Fruit fly (Drosophila melanogaster) whole organism, embryonic: ENCODE data around the gene CG42759.

Experiments used
- Blimp-1 ChIP-seq: fragments of 200-800 bp; sonication (Bioruptor generic); optimal IDR thresholded peaks from 3 replicates; lab custom pipeline; 2018; ENCODE audit warnings: missing biosample characterization, missing genetic modification characterization, mild to moderate bottlenecking, moderate library complexity, missing genetic modification reagents
- CG10147 ChIP-seq: fragments of 200-800 bp; sonication (Bioruptor generic); optimal IDR thresholded peaks from 2 replicates; lab custom pipeline; 2019; ENCODE audit warnings: missing biosample characterization, mild to moderate bottlenecking, missing genetic modification characterization, moderate library complexity
- CG10959 ChIP-seq: fragments of 200-800 bp; sonication (Bioruptor generic); IDR thresholded peaks from 2 replicates; pipeline ENCODE4 v1.3.6; 2022; ENCODE audit warnings: missing biosample characterization, missing genetic modification characterization
- CG12071 ChIP-seq: fragments of 200-800 bp; sonication (Bioruptor generic); optimal IDR thresholded peaks from 3 replicates; lab custom pipeline; 2018; ENCODE audit warnings: missing biosample characterization, mild to moderate bottlenecking, missing genetic modification characterization
- CG12219 ChIP-seq: fragments of 200-800 bp; sonication (Bioruptor generic); optimal IDR thresholded peaks from 3 replicates; lab custom pipeline; 2018; ENCODE audit warnings: missing biosample characterization, mild to moderate bottlenecking, missing genetic modification characterization
- CG12299 ChIP-seq: fragments of 200-800 bp; sonication (Bioruptor generic); optimal IDR thresholded peaks from 2 replicates; lab custom pipeline; 2018; ENCODE audit warnings: missing biosample characterization, mild to moderate bottlenecking, missing genetic modification characterization
- CG12942 ChIP-seq: fragments of 200-800 bp; sonication (Bioruptor generic); optimal IDR thresholded peaks from 3 replicates; lab custom pipeline; 2016; ENCODE audit warnings: missing biosample characterization, missing genetic modification characterization
- CG13123 ChIP-seq: fragments of 200-800 bp; sonication (Bioruptor generic); optimal IDR thresholded peaks from 2 replicates; lab custom pipeline; 2016; ENCODE audit warnings: missing biosample characterization, missing genetic modification characterization
- CG15073 ChIP-seq: fragments of 200-800 bp; sonication (Bioruptor generic); optimal IDR thresholded peaks from 2 replicates; lab custom pipeline; 2016; ENCODE audit warnings: missing biosample characterization, missing genetic modification characterization
- CG15269 ChIP-seq: fragments of 200-800 bp; sonication (Bioruptor generic); optimal IDR thresholded peaks from 2 replicates; lab custom pipeline; 2018; ENCODE audit warnings: missing biosample characterization, mild to moderate bottlenecking, missing genetic modification characterization, moderate library complexity
- CG1529 ChIP-seq: fragments of 200-800 bp; sonication (Bioruptor generic); optimal IDR thresholded peaks from 3 replicates; lab custom pipeline; 2018; ENCODE audit warnings: missing biosample characterization, missing genetic modification characterization
- CG15601 ChIP-seq: fragments of 200-800 bp; sonication (Bioruptor generic); optimal IDR thresholded peaks from 3 replicates; lab custom pipeline; 2019; ENCODE audit warnings: missing biosample characterization, mild to moderate bottlenecking, missing genetic modification characterization, moderate library complexity
- CG2712 ChIP-seq: fragments of 200-800 bp; optimal IDR thresholded peaks from 3 replicates; lab custom pipeline; 2019; ENCODE audit warnings: missing biosample characterization, mild to moderate bottlenecking, missing genetic modification characterization, moderate library complexity
- CG5245 ChIP-seq: fragments of 200-800 bp; sonication (Bioruptor generic); optimal IDR thresholded peaks from 3 replicates; lab custom pipeline; 2016; ENCODE audit warnings: missing biosample characterization, missing genetic modification characterization
- CG8359 ChIP-seq: fragments of 200-800 bp; sonication (Bioruptor generic); optimal IDR thresholded peaks from 2 replicates; lab custom pipeline; 2017; ENCODE audit warnings: missing biosample characterization, mild to moderate bottlenecking, missing genetic modification characterization, borderline replicate concordance
- D19A ChIP-seq: fragments of 200-800 bp; optimal IDR thresholded peaks from 3 replicates; lab custom pipeline; 2019; ENCODE audit warnings: missing biosample characterization, mild to moderate bottlenecking, missing genetic modification characterization, moderate library complexity
- Drgx ChIP-seq: fragments of 200-800 bp; sonication (Bioruptor generic); IDR thresholded peaks from 2 replicates; pipeline ENCODE4 v1.3.6; 2022; ENCODE audit warnings: missing biosample characterization, missing genetic modification characterization
- Eip74EF ChIP-seq, 2 experiments: fragments of 200-800 bp in 1 of 2; fragments of >200 bp in 1 of 2; sonication (Bioruptor generic) in 1 of 2; optimal IDR thresholded peaks; 2 replicates each; lab custom pipeline; 2017 to 2019; ENCODE audit warnings: missing biosample characterization in 2 of 2, missing genetic modification characterization in 2 of 2, mild to moderate bottlenecking in 1 of 2, moderate library complexity in 1 of 2
- Ets65A ChIP-seq: fragments of 200-800 bp; sonication (Bioruptor generic); peaks from one replicate; lab custom pipeline; 2016; ENCODE audit warnings: missing biosample characterization, missing genetic modification characterization
- Fer1 ChIP-seq: fragments of 200-800 bp; sonication (Bioruptor generic); optimal IDR thresholded peaks from 2 replicates; lab custom pipeline; 2017; ENCODE audit warnings: missing biosample characterization, mild to moderate bottlenecking, missing genetic modification characterization
- GATAe ChIP-seq: fragments of 200-800 bp; sonication (Bioruptor generic); conservative IDR thresholded peaks from 2 replicates; pipeline ENCODE4 v1.3.6; 2022; ENCODE audit warnings: missing biosample characterization, missing genetic modification characterization
- Hand ChIP-seq: fragments of 200-800 bp; sonication (Bioruptor generic); optimal IDR thresholded peaks from 2 replicates; lab custom pipeline; 2017; ENCODE audit warnings: mild to moderate bottlenecking, missing biosample characterization, missing genetic modification reagents, missing genetic modification characterization
- HmgD ChIP-seq: fragments of 200-800 bp; sonication (Bioruptor generic); optimal IDR thresholded peaks from 3 replicates; lab custom pipeline; 2016; ENCODE audit warnings: missing biosample characterization, missing genetic modification characterization
- Max ChIP-seq: fragments of 200-800 bp; sonication (Bioruptor generic); optimal IDR thresholded peaks from 2 replicates; lab custom pipeline; 2016; ENCODE audit warnings: missing biosample characterization, mild to moderate bottlenecking, missing genetic modification characterization
- NC2α ChIP-seq: fragments of 200-800 bp; sonication (Bioruptor generic); optimal IDR thresholded peaks from 2 replicates; lab custom pipeline; 2016; ENCODE audit warnings: missing biosample characterization, missing genetic modification characterization
- PHDP ChIP-seq: fragments of 200-800 bp; sonication (Bioruptor generic); optimal IDR thresholded peaks from 3 replicates; lab custom pipeline; 2018; ENCODE audit warnings: missing biosample characterization, mild to moderate bottlenecking, missing genetic modification characterization, moderate library complexity
- Pdp1 ChIP-seq, 2 experiments: fragments of 200-800 bp; sonication (Bioruptor generic); optimal IDR thresholded peaks; 3 replicates each; lab custom pipeline; 2016; ENCODE audit warnings: missing biosample characterization in 2 of 2, missing genetic modification characterization in 2 of 2, mild to moderate bottlenecking in 1 of 2, moderate library complexity in 1 of 2
- Scr ChIP-seq: fragments of 200-800 bp; sonication (Bioruptor generic); IDR thresholded peaks from 2 replicates; pipeline ENCODE4 v1.3.6; 2022; ENCODE audit warnings: missing biosample characterization, missing genetic modification characterization; ENCODE audit not compliant: partially characterized antibody
- Sry-β ChIP-seq: fragments of 200-800 bp; sonication (Bioruptor generic); optimal IDR thresholded peaks from 2 replicates; lab custom pipeline; 2018; ENCODE audit warnings: missing biosample characterization, mild to moderate bottlenecking, missing genetic modification characterization, moderate library complexity
- Sry-δ ChIP-seq: fragments of 200-800 bp; sonication (Bioruptor generic); optimal IDR thresholded peaks from 2 replicates; lab custom pipeline; 2016; ENCODE audit warnings: missing biosample characterization, missing genetic modification characterization
- Tbp ChIP-seq: fragments of >200 bp; optimal IDR thresholded peaks from 2 replicates; lab custom pipeline; 2018; ENCODE audit warnings: missing biosample characterization, missing genetic modification characterization
- Vsx1 ChIP-seq: fragments of 200-800 bp; sonication (Bioruptor generic); optimal IDR thresholded peaks from 2 replicates; lab custom pipeline; 2017; ENCODE audit warnings: missing biosample characterization, mild to moderate bottlenecking, missing genetic modification characterization, missing genetic modification reagents
- bowl ChIP-seq: fragments of 200-800 bp; sonication (Bioruptor generic); IDR thresholded peaks from 2 replicates; pipeline ENCODE4 v1.3.6; 2022; ENCODE audit warnings: missing biosample characterization, missing genetic modification characterization
- ci ChIP-seq: fragments of 200-800 bp; sonication (Bioruptor generic); IDR thresholded peaks from 3 replicates; pipeline ENCODE4 v1.3.6; 2022; ENCODE audit warnings: missing biosample characterization, missing genetic modification characterization
- ewg ChIP-seq: fragments of 200-800 bp; sonication (Bioruptor generic); optimal IDR thresholded peaks from 3 replicates; lab custom pipeline; 2017; ENCODE audit warnings: mild to moderate bottlenecking, missing biosample characterization, missing genetic modification reagents, missing genetic modification characterization
- fd102C ChIP-seq: fragments of 200-800 bp; sonication (Bioruptor generic); optimal IDR thresholded peaks from 2 replicates; lab custom pipeline; 2018; ENCODE audit warnings: missing biosample characterization, mild to moderate bottlenecking, missing genetic modification characterization, moderate library complexity
- fd3F ChIP-seq: fragments of 200-800 bp; sonication (Bioruptor generic); optimal IDR thresholded peaks from 2 replicates; lab custom pipeline; 2018; ENCODE audit warnings: missing biosample characterization, mild to moderate bottlenecking, missing genetic modification characterization, moderate library complexity
- hbn ChIP-seq: fragments of 200-800 bp; sonication (Bioruptor generic); IDR thresholded peaks from 2 replicates; pipeline ENCODE4 v1.3.6; 2022; ENCODE audit warnings: missing biosample characterization, missing genetic modification characterization; ENCODE audit not compliant: partially characterized antibody
- lola ChIP-seq, 3 experiments: fragments of >200 bp in 2 of 3; fragments of 200-800 bp in 1 of 3; sonication (Bioruptor generic) in 1 of 3; optimal IDR thresholded peaks; 2 replicates each; lab custom pipeline; 2017 to 2019; ENCODE audit warnings: missing biosample characterization in 3 of 3, missing genetic modification characterization in 3 of 3, mild to moderate bottlenecking in 1 of 3, moderate library complexity in 1 of 3
- mirr ChIP-seq: fragments of 200-800 bp; sonication (Bioruptor generic); optimal IDR thresholded peaks from 3 replicates; lab custom pipeline; 2018; ENCODE audit warnings: missing biosample characterization, mild to moderate bottlenecking, missing genetic modification characterization
- otp ChIP-seq: fragments of 200-800 bp; sonication (Bioruptor generic); IDR thresholded peaks from 3 replicates; pipeline ENCODE4, ENCODE4 v1.3.6; 2022; ENCODE audit warnings: missing biosample characterization, missing genetic modification characterization
- pan ChIP-seq, 4 experiments: fragments of >200 bp in 3 of 4; fragments of 200-800 bp in 1 of 4; sonication (Bioruptor generic) in 1 of 4; optimal IDR thresholded peaks in 3 of 4; IDR thresholded peaks in 1 of 4; 2 replicates each; pipeline versions ENCODE4 v1.3.6 to Lab custom; 2017 to 2022; ENCODE audit warnings: missing biosample characterization in 2 of 4, missing genetic modification characterization in 2 of 4, mixed read lengths in 1 of 4
- slbo ChIP-seq: fragments of 200-800 bp; sonication (Bioruptor generic); IDR thresholded peaks from 2 replicates; pipeline ENCODE4 v1.3.6; 2022; ENCODE audit warnings: missing biosample characterization, missing genetic modification characterization
- sug ChIP-seq: fragments of 200-800 bp; optimal IDR thresholded peaks from 2 replicates; lab custom pipeline; 2019; ENCODE audit warnings: missing biosample characterization, mild to moderate bottlenecking, missing genetic modification characterization, moderate library complexity
- tio ChIP-seq: fragments of 200-800 bp; sonication (Bioruptor generic); optimal IDR thresholded peaks from 2 replicates; lab custom pipeline; 2017; ENCODE audit warnings: missing biosample characterization, missing genetic modification characterization, inconsistent platforms
- unc-4 ChIP-seq: fragments of 200-800 bp; sonication (Bioruptor generic); IDR thresholded peaks from 2 replicates; pipeline ENCODE4 v1.3.6; 2022; ENCODE audit warnings: missing biosample characterization, missing genetic modification characterization; ENCODE audit not compliant: partially characterized antibody
- vfl ChIP-seq: fragments of 200-800 bp; sonication (Bioruptor generic); optimal IDR thresholded peaks from 2 replicates; lab custom pipeline; 2016; ENCODE audit warnings: missing biosample characterization, missing genetic modification characterization
- wor ChIP-seq: fragments of 200-800 bp; sonication (Bioruptor generic); IDR thresholded peaks from 2 replicates; pipeline ENCODE4 v1.3.6; 2022; ENCODE audit warnings: missing biosample characterization, missing genetic modification characterization
- zen2 ChIP-seq: fragments of 200-800 bp; sonication (Bioruptor generic); IDR thresholded peaks from 3 replicates; pipeline ENCODE4 v1.3.6; 2022; ENCODE audit warnings: missing biosample characterization, missing genetic modification characterization; ENCODE audit not compliant: partially characterized antibody

CG42759 gene

DNA sequence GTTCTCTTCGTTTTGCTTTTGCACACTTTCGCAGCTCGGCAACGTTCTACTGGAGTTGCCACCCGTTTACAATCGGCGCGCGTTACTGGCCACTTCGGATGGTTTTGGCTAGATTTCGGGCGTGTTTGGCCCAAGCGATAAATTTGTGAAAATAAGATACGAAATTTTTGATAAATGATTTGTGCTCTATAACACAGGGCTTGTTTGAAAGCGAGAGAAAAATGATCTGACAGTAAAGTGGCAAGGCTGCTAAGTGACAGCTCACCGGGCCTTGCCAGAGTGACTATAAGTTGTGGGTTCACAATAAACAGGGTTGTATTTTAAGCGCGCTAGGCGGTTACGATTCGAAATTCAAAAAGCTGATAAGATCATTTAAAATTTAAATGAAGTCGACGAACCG, 32.9 kb upstream of the CG42759 start, which contains the start of gene Fmr1 (continued):
- TF ChIP-seq CG1529 (GFP tag; lab: Kevin White, UChicago) (no peak), Drgx (GFP tag; lab: Robert Waterston, UW) (no peak), Ets65A (GFP tag; lab: Kevin White, UChicago) (peak; percentile 96), ci (no peak), D19A (tag; lab: Kevin White, UChicago) (no peak), CG5245 (GFP tag; lab: Kevin White, UChicago) (no peak), pan (optimal IDR thresholded peaks at IDR 0.05; lab: Kevin White, UChicago) (no peak), pan (GFP tag; optimal IDR thresholded peaks at IDR 0.05 in 1 of 2, IDR thresholded peaks at IDR 0.05 in 1 of 2) (peak in 1 of 2 experiments; percentile 58), CG12219 (GFP tag; lab: Kevin White, UChicago) (no peak), Blimp-1 (no peak), Max (GFP tag; lab: Kevin White, UChicago) (peak; percentile 42), PHDP (tag; lab: Kevin White, UChicago) (peak; percentile 40), Pdp1 (GFP tag; optimal IDR thresholded peaks at IDR 0.05; lab: Kevin White, UChicago) (peak; percentile 44 to 55), CG15269 (tag; lab: Kevin White, UChicago) (peak; percentile 45), fd3F (GFP tag; lab: Kevin White, UChicago) (peak; percentile 49), sug (peak; percentile 66), Vsx1 (GFP tag; lab: Kevin White, UChicago) (no peak), zen2 (no peak), Scr (GFP tag; lab: Robert Waterston, UW) (peak; percentile 44; the same call in 1 of the 2 replicates), CG15601 (tag; lab: Kevin White, UChicago) (peak; percentile 59), CG12071 (no peak), tio (peak; percentile 22), Tbp (GFP tag; lab: Kevin White, UChicago) (no peak), CG12299 (tag; lab: Kevin White, UChicago) (peak; percentile 42), CG8359 (GFP tag; lab: Kevin White, UChicago) (no peak), HmgD (peak; percentile 54), Hand (GFP tag; lab: Kevin White, UChicago) (no peak), otp (GFP tag; lab: Robert Waterston, UW) (no peak), CG10147 (GFP tag; lab: Kevin White, UChicago) (peak; percentile 33), CG2712 (tag; lab: Kevin White, UChicago) (peak; percentile 97), CG13123 (GFP tag; lab: Kevin White, UChicago) (no peak), NC2α (GFP tag; lab: Kevin White, UChicago) (peak; percentile 39), CG12942 (peak; percentile 35), mirr (GFP tag; lab: Kevin White, UChicago) (peak; percentile 46), bowl (GFP tag; lab: Robert Waterston, UW) (no peak), ewg (GFP tag; lab: Kevin White, UChicago) (peak; percentile 53), hbn (GFP tag; lab: Robert Waterston, UW) (no peak), CG10959 (no peak), Fer1 (GFP tag; lab: Kevin White, UChicago) (peak; percentile 56), slbo (GFP tag; lab: Robert Waterston, UW) (peak; percentile 62), fd102C (no peak), unc-4 (GFP tag; lab: Robert Waterston, UW) (no peak), GATAe (no peak), Sry-β (peak; percentile 23), lola (GFP tag; optimal IDR thresholded peaks at IDR 0.05; lab: Kevin White, UChicago) (peak in 1 of 3 experiments; percentile 45), vfl (GFP tag; lab: Kevin White, UChicago) (peak; percentile 44), CG15073 (GFP tag; lab: Kevin White, UChicago) (no peak), Sry-δ (GFP tag; lab: Kevin White, UChicago) (peak; percentile 71), wor (GFP tag; lab: Robert Waterston, UW) (no peak), Eip74EF (GFP tag; optimal IDR thresholded peaks at IDR 0.05; lab: Kevin White, UChicago) (no peak)
